Fruit fly (Drosophila melanogaster) whole organism, embryonic: Measurements from ENCODE around the gene Esyt2.

Experiments used
- CG10321 ChIP-seq: fragments of 200-800 bp; sonication (Bioruptor generic); IDR thresholded peaks from 2 replicates; pipeline ENCODE4 v1.3.6; 2022; ENCODE audit warnings: missing biosample characterization, missing genetic modification characterization
- CG11695 ChIP-seq: fragments of 200-800 bp; sonication (Bioruptor generic); IDR thresholded peaks from 3 replicates; pipeline ENCODE4 v1.3.6; 2022; ENCODE audit warnings: missing biosample characterization, missing genetic modification characterization
- CG1233 ChIP-seq: fragments of 200-800 bp; sonication (Bioruptor generic); optimal IDR thresholded peaks from 4 replicates; lab custom pipeline; 2018; ENCODE audit warnings: missing biosample characterization, mild to moderate bottlenecking, missing genetic modification characterization
- CG13775 ChIP-seq: fragments of 200-800 bp; sonication (Bioruptor generic); optimal IDR thresholded peaks from 3 replicates; lab custom pipeline; 2017; ENCODE audit warnings: missing biosample characterization, mild to moderate bottlenecking, missing genetic modification characterization
- CG14441 ChIP-seq: fragments of 200-800 bp; sonication (Bioruptor generic); IDR thresholded peaks from 2 replicates; pipeline ENCODE4 v1.3.6; 2022; ENCODE audit warnings: missing biosample characterization, missing genetic modification characterization
- CG15479 ChIP-seq: fragments of 200-800 bp; sonication (Bioruptor generic); optimal IDR thresholded peaks from 3 replicates; lab custom pipeline; 2019; ENCODE audit warnings: missing biosample characterization, mild to moderate bottlenecking, missing genetic modification characterization, moderate library complexity
- CG15514 ChIP-seq: fragments of 200-800 bp; sonication (Bioruptor generic); optimal IDR thresholded peaks from 3 replicates; lab custom pipeline; 2017; ENCODE audit warnings: missing biosample characterization, missing genetic modification characterization, mild to moderate bottlenecking, moderate library complexity, missing genetic modification reagents
- CG17802 ChIP-seq: fragments of 200-800 bp; sonication (Bioruptor generic); optimal IDR thresholded peaks from 2 replicates; lab custom pipeline; 2018; ENCODE audit warnings: missing biosample characterization, mild to moderate bottlenecking, missing genetic modification characterization, moderate library complexity
- CG30020 ChIP-seq: fragments of 200-800 bp; optimal IDR thresholded peaks from 2 replicates; lab custom pipeline; 2019; ENCODE audit warnings: missing biosample characterization, mild to moderate bottlenecking, missing genetic modification characterization, moderate library complexity
- CG4328 ChIP-seq: fragments of 200-800 bp; sonication (Bioruptor generic); optimal IDR thresholded peaks from 3 replicates; lab custom pipeline; 2017; ENCODE audit warnings: missing biosample characterization, missing genetic modification reagents, missing genetic modification characterization
- CG6272 ChIP-seq: fragments of 200-800 bp; sonication (Bioruptor generic); IDR thresholded peaks from 2 replicates; pipeline ENCODE4 v1.3.6; 2022; ENCODE audit warnings: missing biosample characterization, missing genetic modification characterization
- CG6654 ChIP-seq: fragments of 200-800 bp; sonication (Bioruptor generic); optimal IDR thresholded peaks from 2 replicates; lab custom pipeline; 2017; ENCODE audit warnings: missing biosample characterization, mild to moderate bottlenecking, missing genetic modification characterization
- CG7357 ChIP-seq: fragments of 200-800 bp; sonication (Bioruptor generic); IDR thresholded peaks from 3 replicates; pipeline ENCODE4 v1.3.6; 2022; ENCODE audit warnings: missing biosample characterization, missing genetic modification characterization
- CG7786 ChIP-seq: fragments of 200-800 bp; sonication (Bioruptor generic); optimal IDR thresholded peaks from 2 replicates; lab custom pipeline; 2016; ENCODE audit warnings: missing biosample characterization, missing genetic modification characterization
- CG8388 ChIP-seq: fragments of 200-800 bp; sonication (Bioruptor generic); optimal IDR thresholded peaks from 2 replicates; lab custom pipeline; 2019; ENCODE audit warnings: missing biosample characterization, mild to moderate bottlenecking, missing genetic modification characterization, moderate library complexity
- CG9876 ChIP-seq: fragments of 200-800 bp; sonication (Bioruptor generic); optimal IDR thresholded peaks from 2 replicates; lab custom pipeline; 2016; ENCODE audit warnings: missing biosample characterization, missing genetic modification characterization
- CG9932 ChIP-seq: fragments of 200-800 bp; sonication (Bioruptor generic); IDR thresholded peaks from 2 replicates; pipeline ENCODE4 v1.3.6; 2022; ENCODE audit warnings: missing biosample characterization, missing genetic modification characterization
- CoRest ChIP-seq: fragments of 200-800 bp; sonication (Bioruptor generic); optimal IDR thresholded peaks from 3 replicates; lab custom pipeline; 2018; ENCODE audit warnings: missing biosample characterization, mild to moderate bottlenecking, missing genetic modification characterization, moderate library complexity
- Dad ChIP-seq: fragments of 200-800 bp; sonication (Bioruptor generic); optimal IDR thresholded peaks from 3 replicates; lab custom pipeline; 2016; ENCODE audit warnings: missing biosample characterization, missing genetic modification characterization
- Fer2 ChIP-seq: fragments of 200-800 bp; sonication (Bioruptor generic); optimal IDR thresholded peaks from 2 replicates; lab custom pipeline; 2018; ENCODE audit warnings: missing biosample characterization, mild to moderate bottlenecking, missing genetic modification characterization, moderate library complexity
- GATAe ChIP-seq: fragments of 200-800 bp; sonication (Bioruptor generic); conservative IDR thresholded peaks from 2 replicates; pipeline ENCODE4 v1.3.6; 2022; ENCODE audit warnings: missing biosample characterization, missing genetic modification characterization
- Gsc ChIP-seq: fragments of 200-800 bp; sonication (Bioruptor generic); IDR thresholded peaks from 2 replicates; pipeline ENCODE4 v1.3.6; 2022; ENCODE audit warnings: missing biosample characterization, missing genetic modification characterization
- HLH3B ChIP-seq: fragments of 200-800 bp; sonication (Bioruptor generic); IDR thresholded peaks from 2 replicates; pipeline ENCODE4 v1.3.6; 2022; ENCODE audit warnings: missing biosample characterization, missing genetic modification characterization
- Hr3 ChIP-seq: fragments of 200-800 bp; sonication (Bioruptor generic); optimal IDR thresholded peaks from 3 replicates; lab custom pipeline; 2016; ENCODE audit warnings: missing biosample characterization, missing genetic modification characterization
- Mad ChIP-seq: fragments of 200-800 bp; sonication (Bioruptor generic); optimal IDR thresholded peaks from 2 replicates; lab custom pipeline; 2016; ENCODE audit warnings: missing biosample characterization, missing genetic modification characterization
- Nf-YB ChIP-seq: fragments of 200-800 bp; sonication (Bioruptor generic); optimal IDR thresholded peaks from 3 replicates; lab custom pipeline; 2019; ENCODE audit warnings: missing biosample characterization, mild to moderate bottlenecking, missing genetic modification characterization, moderate library complexity
- Spps ChIP-seq: fragments of 200-800 bp; sonication (Bioruptor generic); optimal IDR thresholded peaks from 2 replicates; lab custom pipeline; 2018; ENCODE audit warnings: missing biosample characterization, mild to moderate bottlenecking, missing genetic modification characterization
- Sry-β ChIP-seq: fragments of 200-800 bp; sonication (Bioruptor generic); optimal IDR thresholded peaks from 2 replicates; lab custom pipeline; 2018; ENCODE audit warnings: missing biosample characterization, mild to moderate bottlenecking, missing genetic modification characterization, moderate library complexity
- ac ChIP-seq: fragments of 200-800 bp; sonication (Bioruptor generic); optimal IDR thresholded peaks from 3 replicates; lab custom pipeline; 2017; ENCODE audit warnings: missing biosample characterization, mild to moderate bottlenecking, missing genetic modification characterization
- amos ChIP-seq: fragments of 200-800 bp; sonication (Bioruptor generic); IDR thresholded peaks from 2 replicates; pipeline ENCODE4 v1.3.6; 2022; ENCODE audit warnings: missing biosample characterization, missing genetic modification characterization; ENCODE audit not compliant: partially characterized antibody
- ash1 ChIP-seq: fragments of 200-800 bp; sonication (Bioruptor generic); optimal IDR thresholded peaks from 2 replicates; lab custom pipeline; 2018; ENCODE audit warnings: missing biosample characterization, mild to moderate bottlenecking, missing genetic modification characterization
- bigmax ChIP-seq: fragments of 200-800 bp; sonication (Bioruptor generic); optimal IDR thresholded peaks from 2 replicates; lab custom pipeline; 2018; ENCODE audit warnings: missing biosample characterization, mild to moderate bottlenecking, missing genetic modification characterization
- chn ChIP-seq: fragments of 200-800 bp; sonication (Bioruptor generic); optimal IDR thresholded peaks from 2 replicates; lab custom pipeline; 2016; ENCODE audit warnings: missing biosample characterization, missing genetic modification characterization
- crol ChIP-seq: fragments of 200-800 bp; sonication (Bioruptor generic); IDR thresholded peaks from 2 replicates; pipeline ENCODE4 v1.3.6; 2022; ENCODE audit warnings: missing biosample characterization, missing genetic modification characterization
- eve ChIP-seq, 2 experiments: fragments of >200 bp; optimal IDR thresholded peaks; 2 replicates each; lab custom pipeline; 2017; ENCODE audit warnings: missing biosample characterization in 2 of 2, missing genetic modification characterization in 2 of 2
- fru ChIP-seq: fragments of >200 bp; optimal IDR thresholded peaks from 2 replicates; lab custom pipeline; 2017
- hb ChIP-seq: fragments of 200-800 bp; sonication (Bioruptor generic); IDR thresholded peaks from 3 replicates; pipeline ENCODE4 v1.3.6; 2022; ENCODE audit warnings: missing biosample characterization, missing genetic modification characterization; ENCODE audit not compliant: partially characterized antibody
- her ChIP-seq: fragments of 200-800 bp; sonication (Bioruptor generic); optimal IDR thresholded peaks from 2 replicates; lab custom pipeline; 2016; ENCODE audit warnings: missing biosample characterization, missing genetic modification characterization
- insv ChIP-seq, 2 experiments: fragments of 200-800 bp; sonication (Bioruptor generic); optimal IDR thresholded peaks; 3 replicates each; lab custom pipeline; 2016 to 2018; ENCODE audit warnings: missing biosample characterization in 2 of 2, missing genetic modification characterization in 2 of 2
- kah ChIP-seq: fragments of 200-800 bp; sonication (Bioruptor generic); optimal IDR thresholded peaks from 2 replicates; lab custom pipeline; 2018; ENCODE audit warnings: missing biosample characterization, mild to moderate bottlenecking, missing genetic modification characterization
- kni ChIP-seq: fragments of 200-800 bp; sonication (Bioruptor generic); optimal IDR thresholded peaks from 3 replicates; lab custom pipeline; 2017; ENCODE audit warnings: mild to moderate bottlenecking, missing biosample characterization, missing genetic modification reagents, missing genetic modification characterization
- maf-S ChIP-seq: fragments of 200-800 bp; sonication (Bioruptor generic); optimal IDR thresholded peaks from 2 replicates; lab custom pipeline; 2016; ENCODE audit warnings: missing biosample characterization, missing genetic modification characterization
- mam ChIP-seq: fragments of 200-800 bp; sonication (Bioruptor generic); optimal IDR thresholded peaks from 3 replicates; lab custom pipeline; 2016; ENCODE audit warnings: missing biosample characterization, missing genetic modification characterization
- nerfin-2 ChIP-seq: fragments of 200-800 bp; sonication (Bioruptor generic); IDR thresholded peaks from 2 replicates; pipeline ENCODE4 v1.3.6; 2022; ENCODE audit warnings: missing biosample characterization, missing genetic modification characterization; ENCODE audit not compliant: partially characterized antibody
- repo ChIP-seq: fragments of 200-800 bp; sonication (Bioruptor generic); optimal IDR thresholded peaks from 2 replicates; lab custom pipeline; 2016; ENCODE audit warnings: missing biosample characterization, missing genetic modification characterization
- sd ChIP-seq: fragments of 200-800 bp; sonication (Bioruptor generic); optimal IDR thresholded peaks from 3 replicates; lab custom pipeline; 2018; ENCODE audit warnings: missing biosample characterization, mild to moderate bottlenecking, missing genetic modification characterization, moderate library complexity
- trh ChIP-seq: fragments of 200-800 bp; sonication (Bioruptor generic); optimal IDR thresholded peaks from 2 replicates; lab custom pipeline; 2016; ENCODE audit warnings: missing biosample characterization, missing genetic modification characterization
- twi ChIP-seq: fragments of 200-800 bp; optimal IDR thresholded peaks from 2 replicates; lab custom pipeline; 2019; ENCODE audit warnings: missing biosample characterization, mild to moderate bottlenecking, missing genetic modification characterization, moderate library complexity
- unpg ChIP-seq: fragments of 200-800 bp; sonication (Bioruptor generic); optimal IDR thresholded peaks from 3 replicates; lab custom pipeline; 2018; ENCODE audit warnings: missing biosample characterization, mild to moderate bottlenecking, missing genetic modification characterization, moderate library complexity
- vvl ChIP-seq: fragments of 200-800 bp; sonication (Bioruptor generic); IDR thresholded peaks from 2 replicates; pipeline ENCODE4 v1.3.6; 2022; ENCODE audit warnings: missing biosample characterization, missing genetic modification characterization
- wek ChIP-seq: fragments of 200-800 bp; sonication (Bioruptor generic); optimal IDR thresholded peaks from 3 replicates; lab custom pipeline; 2018; ENCODE audit warnings: missing biosample characterization, mild to moderate bottlenecking, missing genetic modification characterization, moderate library complexity
- zfh1 ChIP-seq: fragments of 200-800 bp; sonication (Bioruptor generic); IDR thresholded peaks from 3 replicates; pipeline ENCODE4 v1.3.6; 2022; ENCODE audit warnings: missing biosample characterization, missing genetic modification characterization

Gene Esyt2

dm6 chr3R:24530328-24530727 is 14.2 kb upstream of the Esyt2 start, which contains the start of the genes CG13623 and ana1 (continued):
- no peak for TF ChIP-seq nerfin-2 (GFP tag; lab: Robert Waterston, UW)
- TF ChIP-seq HLH3B (GFP tag; lab: Robert Waterston, UW) = no peak
- TF ChIP-seq Sry-β (GFP tag; lab: Kevin White, UChicago) = no peak
- TF ChIP-seq her = no peak
- TF ChIP-seq CG1233 (GFP tag; lab: Kevin White, UChicago) = no peak
- no peak for TF ChIP-seq fru (lab: Kevin White, UChicago)
- no peak for TF ChIP-seq CG30020
- peak; percentile 41; the same call in 1 of the 2 replicates for TF ChIP-seq amos (GFP tag; lab: Robert Waterston, UW)
- TF ChIP-seq CG6272 (GFP tag; lab: Robert Waterston, UW) = no peak
- no peak for TF ChIP-seq sd
- no peak for TF ChIP-seq CG14441 (GFP tag; lab: Robert Waterston, UW)
- TF ChIP-seq zfh1 = no peak
- TF ChIP-seq twi (tag; lab: Kevin White, UChicago) = no peak
- no peak for TF ChIP-seq Nf-YB (GFP tag; lab: Kevin White, UChicago)
- TF ChIP-seq vvl (GFP tag; lab: Robert Waterston, UW) = no peak
- no peak for TF ChIP-seq CG8388
- TF ChIP-seq hb (GFP tag; lab: Robert Waterston, UW) = 0 out of 3 replicates have a peak, but pooled peaks have one; percentile 57
- no peak for TF ChIP-seq CG9876
- TF ChIP-seq insv (GFP tag; optimal IDR thresholded peaks at IDR 0.05; lab: Kevin White, UChicago) = no peak
- TF ChIP-seq chn (GFP tag; lab: Kevin White, UChicago) = no peak
- TF ChIP-seq CG11695 (GFP tag; lab: Robert Waterston, UW) = no peak
- TF ChIP-seq CG13775 = no peak
- TF ChIP-seq crol (GFP tag; lab: Robert Waterston, UW) = no peak
- TF ChIP-seq CG17802 = no peak
- no peak for TF ChIP-seq maf-S (GFP tag; lab: Kevin White, UChicago)
- peak; percentile 4 for TF ChIP-seq Hr3
- TF ChIP-seq CG4328 = no peak
- peak; percentile 34 for TF ChIP-seq CoRest (tag; lab: Kevin White, UChicago)
- TF ChIP-seq CG15514 (GFP tag; lab: Kevin White, UChicago) = peak; percentile 45

DNA sequence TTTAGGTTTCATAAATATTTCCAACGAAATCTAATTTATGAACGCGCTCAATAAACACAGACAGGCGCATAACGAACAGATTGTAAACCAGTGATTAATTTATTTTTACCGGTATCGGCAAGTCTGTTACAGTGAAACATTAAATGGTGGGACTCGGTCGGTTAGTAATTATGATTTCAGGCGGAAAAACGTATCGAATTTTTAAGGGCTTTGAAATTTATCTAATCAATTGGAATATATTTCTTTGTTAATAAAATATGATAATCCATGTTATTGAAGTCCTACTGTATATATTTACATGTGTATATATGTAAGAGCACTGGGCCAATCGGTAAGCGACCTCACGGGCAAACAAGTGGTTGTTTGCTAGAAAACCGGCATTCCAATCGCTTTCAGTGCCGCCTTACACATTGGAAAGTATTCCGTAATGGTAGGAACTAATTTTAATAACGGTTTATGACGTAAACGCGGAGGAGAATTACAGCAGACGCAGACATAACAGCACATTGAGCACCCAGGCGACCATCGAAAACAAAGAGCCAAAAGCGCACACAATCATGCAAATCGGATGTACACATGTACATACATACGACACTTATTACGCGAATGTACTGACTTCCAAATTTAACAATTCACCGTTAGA is 1.4 kb upstream of the Esyt2 start:
- TF ChIP-seq trh (GFP tag; lab: Kevin White, UChicago) (peak; percentile 79), kah (GFP tag; lab: Kevin White, UChicago) (peak; percentile 82), Mad (GFP tag; lab: Kevin White, UChicago) (peak; percentile 84), GATAe (GFP tag; lab: Robert Waterston, UW) (peak; percentile 96), CG10321 (GFP tag; lab: Robert Waterston, UW) (peak; percentile 79), CG7357 (GFP tag; lab: Robert Waterston, UW) (peak; percentile 83), unpg (GFP tag; lab: Kevin White, UChicago) (peak; percentile 93), CG9932 (GFP tag; lab: Robert Waterston, UW) (peak; percentile 97), Fer2 (tag; lab: Kevin White, UChicago) (peak; percentile 92), ash1 (GFP tag; lab: Kevin White, UChicago) (no peak), wek (GFP tag; lab: Kevin White, UChicago) (peak; percentile 65), CG6654 (GFP tag; lab: Kevin White, UChicago) (peak; percentile 32), mam (peak; percentile 94), Dad (GFP tag; lab: Kevin White, UChicago) (peak; percentile 89), Spps (tag; lab: Kevin White, UChicago) (peak; percentile 31), kni (GFP tag; lab: Kevin White, UChicago) (peak; percentile 19), CG15479 (no peak), repo (peak; percentile 81), ac (GFP tag; lab: Kevin White, UChicago) (peak; percentile 32), Gsc (GFP tag; lab: Robert Waterston, UW) (peak; percentile 72; the same call in 1 of the 2 replicates), CG7786 (GFP tag; lab: Kevin White, UChicago) (peak; percentile 84), eve (GFP tag; optimal IDR thresholded peaks at IDR 0.05; lab: Kevin White, UChicago) (no peak), bigmax (GFP tag; lab: Kevin White, UChicago) (no peak)
